Worm (Caenorhabditis elegans) whole organism, mixed stage, embryonic: Measurements from ENCODE around the gene K02D10.2.

Experiments used
- elt-1 ChIP-seq: sonication (generic microtip); optimal IDR thresholded peaks from 2 replicates; lab custom pipeline; 2017; ENCODE audit warnings: missing genetic modification characterization, mild to moderate bottlenecking, missing compliant biosample characterization, antibody characterized with exemption, moderate library complexity, borderline replicate concordance; ENCODE audit not compliant: insufficient read depth
- lin-13 ChIP-seq: fragments of 150-350 bp; optimal IDR thresholded peaks from 2 replicates; lab custom pipeline; 2014; ENCODE audit warnings: missing biosample characterization, missing genetic modification characterization
- mab-5 ChIP-seq: fragments of 150-350 bp; optimal IDR thresholded peaks from 2 replicates; lab custom pipeline; 2014; ENCODE audit warnings: missing biosample characterization, missing genetic modification characterization
- nhr-237 ChIP-seq: fragments of 150-350 bp; optimal IDR thresholded peaks from 2 replicates; lab custom pipeline; 2014; ENCODE audit warnings: missing biosample characterization, missing genetic modification characterization
- pha-4 ChIP-seq: fragments of 150-350 bp; optimal IDR thresholded peaks from 2 replicates; lab custom pipeline; 2018; ENCODE audit warnings: missing biosample characterization, missing genetic modification reagents, missing genetic modification characterization
- snpc-4 ChIP-seq: fragments of 150-350 bp; optimal IDR thresholded peaks from 2 replicates; lab custom pipeline; 2014; ENCODE audit warnings: missing biosample characterization, missing genetic modification characterization
- sptf-1 ChIP-seq: sonication (generic microtip); optimal IDR thresholded peaks from 2 replicates; lab custom pipeline; 2017; ENCODE audit warnings: mild to moderate bottlenecking, missing genetic modification characterization, moderate library complexity, missing compliant biosample characterization
- tbx-8 ChIP-seq: fragments of 200-800 bp; sonication (Bioruptor generic); optimal IDR thresholded peaks from 2 replicates; lab custom pipeline; 2018; ENCODE audit warnings: mild to moderate bottlenecking, missing genetic modification characterization, moderate library complexity, missing compliant biosample characterization
- unc-39 ChIP-seq: fragments of 150-350 bp; optimal IDR thresholded peaks from 2 replicates; lab custom pipeline; 2014; ENCODE audit warnings: missing biosample characterization, missing genetic modification characterization
- unc-62 ChIP-seq: fragments of 150-350 bp; optimal IDR thresholded peaks from 2 replicates; lab custom pipeline; 2014; ENCODE audit warnings: missing biosample characterization, missing genetic modification reagents, missing genetic modification characterization
- ztf-11 ChIP-seq: fragments of 150-350 bp; optimal IDR thresholded peaks from 2 replicates; lab custom pipeline; 2014; ENCODE audit warnings: missing biosample characterization, missing genetic modification characterization

- TF ChIP-seq mab-5 (tag; lab: Kevin White, UChicago) (no peak), nhr-237 (tag; lab: Kevin White, UChicago) (no peak), sptf-1 (no peak), lin-13 (tag; lab: Kevin White, UChicago) (no peak), unc-39 (tag; lab: Kevin White, UChicago) (no peak), pha-4 (tag; lab: Kevin White, UChicago) (no peak), ztf-11 (tag; lab: Kevin White, UChicago) (no peak), elt-1 (tag; lab: Kevin White, UChicago) (no peak), tbx-8 (GFP tag; lab: Kevin White, UChicago) (no peak), unc-62 (no peak), snpc-4 (tag; lab: Kevin White, UChicago) (no peak)
Observed at ce11 chrIII:8762016-8762415, 9.0 kb downstream of the K02D10.2 start.
